Fruit fly (Drosophila melanogaster) whole organism, adult: ENCODE data around the gene CG31233.
"Not testable (repeated sequence)": the region's sequence is repeated elsewhere in the genome, so short reads cannot be mapped to it uniquely, and the experiment has no call there.

ENCODE experiments used
- CG12768 ChIP-seq: fragments of 200-800 bp; sonication (Bioruptor generic); optimal IDR thresholded peaks from 2 replicates; lab custom pipeline; 2017; ENCODE audit warnings: missing biosample characterization, missing genetic modification characterization, mild to moderate bottlenecking, moderate library complexity, missing genetic modification reagents
- CG1620 ChIP-seq: fragments of 200-800 bp; sonication (Bioruptor generic); optimal IDR thresholded peaks from 2 replicates; lab custom pipeline; 2016; ENCODE audit warnings: missing biosample characterization, missing genetic modification characterization
- pad ChIP-seq: fragments of 200-800 bp; sonication (Bioruptor generic); optimal IDR thresholded peaks from 3 replicates; lab custom pipeline; 2017; ENCODE audit warnings: missing biosample characterization, missing genetic modification characterization, mild to moderate bottlenecking, moderate library complexity, missing genetic modification reagents

dm6 chr3R:21736196-21736595 lies 13.5 kb upstream of the CG31233 start, which contains the start of gene Sfp93F:
- TF ChIP-seq CG1620, CG12768, pad: not testable (repeated sequence)
